Fruit fly (Drosophila melanogaster): ENCODE results near the gene lectin-28C.

DNA sequence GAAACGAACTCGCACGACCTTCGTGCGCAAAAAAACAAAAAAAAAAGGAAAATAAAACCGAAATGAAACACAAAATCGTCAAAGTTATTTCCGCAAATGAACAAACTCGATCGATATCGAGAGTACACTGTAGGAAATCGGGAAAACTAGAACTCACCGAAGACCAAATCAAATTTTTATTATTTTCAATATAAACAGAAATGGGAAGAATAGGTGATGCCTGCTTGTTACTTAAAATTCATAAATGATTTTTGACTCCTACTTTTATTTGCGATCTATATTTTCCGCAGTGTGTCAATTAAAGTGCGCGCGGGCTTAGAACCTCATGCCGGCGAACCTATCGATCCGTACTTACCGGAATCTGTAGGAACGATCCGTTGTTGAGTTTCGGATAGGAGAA is 18.8 kb downstream of the lectin-28C start:
- TF ChIP-seq Crg-1 (GFP tag; optimal IDR thresholded peaks at IDR 0.05) (no peak), cnc (optimal IDR thresholded peaks at IDR 0.05) (no peak), kay (GFP tag; ENCODE audit: borderline replicate concordance) (no peak), CG7045 (GFP tag; optimal IDR thresholded peaks at IDR 0.05) (no peak), CG5204 (GFP tag; optimal IDR thresholded peaks at IDR 0.05) (no peak), bab1 (GFP tag; optimal IDR thresholded peaks at IDR 0.05) (no peak), pad (GFP tag; optimal IDR thresholded peaks at IDR 0.05) (no peak), CG12768 (GFP tag; optimal IDR thresholded peaks at IDR 0.05) (no peak), tj (GFP tag; optimal IDR thresholded peaks at IDR 0.05) (no peak), Clk (GFP tag; optimal IDR thresholded peaks at IDR 0.05) (no peak), CG7101 (tag; optimal IDR thresholded peaks at IDR 0.05) (no peak), toe (GFP tag; optimal IDR thresholded peaks at IDR 0.05) (no peak)
